Fruit fly (Drosophila melanogaster) whole organism, embryonic: Measurements from ENCODE around the gene CG17819.
A peak's percentile ranks its signal among the peaks of the same experiment; 100 is the strongest.

Experiments
- BEAF-32 ChIP-seq: fragments of 200-800 bp; sonication (Bioruptor generic); optimal IDR thresholded peaks from 3 replicates; lab custom pipeline; 2017; ENCODE audit warnings: missing biosample characterization, missing genetic modification characterization, mild to moderate bottlenecking, moderate library complexity, missing genetic modification reagents
- CG10462 ChIP-seq: fragments of 200-800 bp; sonication (Bioruptor generic); optimal IDR thresholded peaks from 2 replicates; lab custom pipeline; 2016; ENCODE audit warnings: missing biosample characterization, missing genetic modification characterization
- CG7745 ChIP-seq: fragments of 200-800 bp; sonication (Bioruptor generic); optimal IDR thresholded peaks from 2 replicates; lab custom pipeline; 2018; ENCODE audit warnings: missing biosample characterization, mild to moderate bottlenecking, missing genetic modification characterization, moderate library complexity
- D19B ChIP-seq: fragments of 200-800 bp; sonication (Bioruptor generic); optimal IDR thresholded peaks from 2 replicates; lab custom pipeline; 2017; ENCODE audit warnings: missing biosample characterization, mild to moderate bottlenecking, missing genetic modification characterization
- TFAM ChIP-seq: fragments of 200-800 bp; sonication (Bioruptor generic); optimal IDR thresholded peaks from 2 replicates; lab custom pipeline; 2017; ENCODE audit warnings: missing biosample characterization, missing genetic modification characterization, inconsistent platforms
- Xbp1 ChIP-seq: fragments of 200-800 bp; sonication (Bioruptor generic); optimal IDR thresholded peaks from 3 replicates; lab custom pipeline; 2016; ENCODE audit warnings: missing biosample characterization, mild to moderate bottlenecking, missing genetic modification characterization
- cato ChIP-seq: fragments of 200-800 bp; sonication (Bioruptor generic); optimal IDR thresholded peaks from 2 replicates; lab custom pipeline; 2016; ENCODE audit warnings: missing biosample characterization, missing genetic modification characterization, borderline replicate concordance
- crc ChIP-seq: fragments of 200-800 bp; sonication (Bioruptor generic); optimal IDR thresholded peaks from 2 replicates; lab custom pipeline; 2016; ENCODE audit warnings: missing biosample characterization, missing genetic modification characterization
- gcm ChIP-seq: fragments of 200-800 bp; sonication (Bioruptor generic); optimal IDR thresholded peaks from 2 replicates; lab custom pipeline; 2019; ENCODE audit warnings: missing biosample characterization, mild to moderate bottlenecking, missing genetic modification characterization, moderate library complexity
- h ChIP-seq: fragments of >200 bp; optimal IDR thresholded peaks from 2 replicates; lab custom pipeline; 2017
- nmo ChIP-seq: fragments of 200-800 bp; sonication (Bioruptor generic); optimal IDR thresholded peaks from 2 replicates; lab custom pipeline; 2018; ENCODE audit warnings: missing biosample characterization, mild to moderate bottlenecking, missing genetic modification characterization, moderate library complexity

DNA sequence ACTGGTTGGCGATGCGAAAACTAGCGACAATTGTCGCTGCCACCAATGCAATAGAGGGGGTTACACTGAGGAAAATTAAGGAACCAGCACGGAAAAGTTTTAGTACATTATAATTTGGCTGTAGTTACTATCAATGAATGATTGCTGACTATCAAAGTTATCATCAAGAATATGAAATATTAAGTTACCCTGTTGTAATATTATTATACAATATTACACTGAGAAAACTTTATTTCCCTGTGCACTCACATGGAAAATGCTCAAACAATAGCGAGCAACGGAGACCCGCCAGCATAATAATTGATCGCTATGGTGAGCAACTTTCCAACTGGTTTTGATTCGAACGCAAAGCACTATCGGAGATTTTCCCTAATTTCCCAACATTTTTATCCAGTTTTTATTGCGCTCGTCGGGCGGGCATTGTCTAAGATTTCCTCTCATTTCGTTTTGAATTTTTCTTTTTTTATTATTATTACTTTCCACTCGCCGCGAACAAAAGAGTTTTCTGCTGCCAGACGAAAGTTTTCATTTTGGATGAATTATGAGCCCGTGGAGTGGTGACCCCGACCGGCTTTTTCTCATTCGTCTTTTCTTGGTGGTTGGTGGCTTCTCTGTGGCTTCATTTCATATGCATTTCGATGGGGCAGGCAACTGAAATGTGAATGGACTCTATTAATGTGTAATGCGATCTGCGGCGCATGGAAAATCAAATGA, 23.1 kb downstream of the CG17819 start:
- TF ChIP-seq CG7745 (tag; lab: Kevin White, UChicago) (no peak), gcm (GFP tag; lab: Kevin White, UChicago) (peak; percentile 96), h (lab: Kevin White, UChicago) (no peak), crc (no peak), Xbp1 (GFP tag; lab: Kevin White, UChicago) (peak; percentile 81), nmo (GFP tag; lab: Kevin White, UChicago) (peak; percentile 82), CG10462 (GFP tag; lab: Kevin White, UChicago) (peak; percentile 67), BEAF-32 (GFP tag; lab: Kevin White, UChicago) (no peak), cato (GFP tag; lab: Kevin White, UChicago) (peak; percentile 54), D19B (GFP tag; lab: Kevin White, UChicago) (no peak), TFAM (GFP tag; lab: Kevin White, UChicago) (peak; percentile 11)
